Fruit fly (Drosophila melanogaster) S2 (cell line): ENCODE measurements around the gene Traf-like.

ENCODE experiments used
- CG8478 ChIP-seq: fragments of >200 bp; optimal IDR thresholded peaks from 2 replicates; lab custom pipeline; 2018
- CTCF ChIP-seq, 2 experiments: fragments of >200 bp; optimal IDR thresholded peaks; 2 replicates each; lab custom pipeline; 2018

DNA sequence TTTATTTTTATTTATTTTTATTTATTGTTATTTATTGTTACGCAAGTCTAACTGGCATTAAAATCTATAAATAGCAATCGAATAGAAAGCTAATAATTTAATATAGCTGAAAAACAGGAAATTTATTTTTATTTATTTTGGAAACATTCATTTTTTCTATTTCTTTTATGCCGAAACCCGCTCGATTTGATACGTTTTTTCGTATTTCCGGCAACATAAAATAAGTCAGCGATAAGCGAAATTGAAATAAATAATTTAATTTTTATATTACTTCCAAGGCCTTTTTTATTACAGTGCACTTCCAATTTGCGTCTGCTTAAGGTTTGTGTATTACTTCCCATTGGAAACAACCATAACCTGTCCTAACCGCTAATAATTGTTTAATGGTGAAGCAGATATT, 42.9 kb upstream of the Traf-like start:
- TF ChIP-seq CG8478 (lab: Kevin White, UChicago), result no peak
- TF ChIP-seq CTCF (optimal IDR thresholded peaks at IDR 0.05; lab: Kevin White, UChicago), result no peak
